Worm (Caenorhabditis elegans): Measurements from ENCODE around the gene C34F11.1.

Gene C34F11.1

ce11 chrII:5187469-5187868, 25.3 kb upstream of the C34F11.1 start, which contains the start of gene crh-2:
TSS of gene crh-2 (minus strand) at chrII:5187569.
- no peak for TF ChIP-seq unc-62 (GFP tag; optimal IDR thresholded peaks at IDR 0.05)

ce11 chrII:5187934-5188333, 24.8 kb upstream of the C34F11.1 start:
- TF ChIP-seq unc-62 (GFP tag; optimal IDR thresholded peaks at IDR 0.05): no peak

ce11 chrII:5191766-5192165, 21.0 kb upstream of the C34F11.1 start:
- no peak for TF ChIP-seq unc-62 (GFP tag; optimal IDR thresholded peaks at IDR 0.05)

ce11 chrII:5194066-5194465, 18.7 kb upstream of the C34F11.1 start, which contains the start of gene msp-49:
TSS of gene msp-49 (plus strand) at chrII:5194366.
- TF ChIP-seq unc-62 (GFP tag; optimal IDR thresholded peaks at IDR 0.05): no peak

- no peak for TF ChIP-seq unc-62 (GFP tag; optimal IDR thresholded peaks at IDR 0.05)
Observed at ce11 chrII:5195504-5195903, 17.3 kb upstream of the C34F11.1 start, which contains the start of gene C34F11.5. TSS of gene C34F11.5 (plus strand) at chrII:5195804.

- TF ChIP-seq unc-62 (GFP tag; optimal IDR thresholded peaks at IDR 0.05): no peak
Observed at ce11 chrII:5199497-5199896, 13.3 kb upstream of the C34F11.1 start, which contains the start of gene msp-50. TSS of gene msp-50 (plus strand) at chrII:5199797.

- no peak for TF ChIP-seq unc-62 (GFP tag; optimal IDR thresholded peaks at IDR 0.05)
Observed at ce11 chrII:5200987-5201582, 11.7 kb upstream of the C34F11.1 start.

ce11 chrII:5201922-5202562, 10.7 kb upstream of the C34F11.1 start:
- TF ChIP-seq unc-62 (GFP tag; optimal IDR thresholded peaks at IDR 0.05): no peak

ce11 chrII:5202930-5203329, 9.8 kb upstream of the C34F11.1 start, which contains the start of gene ampd-1:
TSS of gene ampd-1 (plus strand) at chrII:5203322.
- TF ChIP-seq unc-62 (GFP tag; optimal IDR thresholded peaks at IDR 0.05): no peak

ce11 chrII:5205286-5205685, 7.5 kb upstream of the C34F11.1 start:
- no peak for TF ChIP-seq unc-62 (GFP tag; optimal IDR thresholded peaks at IDR 0.05)

ce11 chrII:5209122-5209521, 3.7 kb upstream of the C34F11.1 start:
- TF ChIP-seq unc-62 (GFP tag; optimal IDR thresholded peaks at IDR 0.05): no peak

ce11 chrII:5210830-5211229, 1.9 kb upstream of the C34F11.1 start, which contains the start of gene C34F11.8:
TSS of gene C34F11.8 (minus strand) at chrII:5210964.
- no peak for TF ChIP-seq unc-62 (GFP tag; optimal IDR thresholded peaks at IDR 0.05)

ce11 chrII:5211970-5212369, 805 bp upstream of the C34F11.1 start, which contains the start of gene C34F11.2:
TSS of gene C34F11.2 (plus strand) at chrII:5212270.
- no peak for TF ChIP-seq unc-62 (GFP tag; optimal IDR thresholded peaks at IDR 0.05)

ce11 chrII:5218349-5218748, 5.6 kb downstream of the C34F11.1 start:
- TF ChIP-seq unc-62 (GFP tag; optimal IDR thresholded peaks at IDR 0.05): no peak

- no peak for TF ChIP-seq unc-62 (GFP tag; optimal IDR thresholded peaks at IDR 0.05)
Observed at ce11 chrII:5220648-5221047, 7.9 kb downstream of the C34F11.1 start.

ce11 chrII:5222830-5223229, 10.1 kb downstream of the C34F11.1 start:
- TF ChIP-seq unc-62 (GFP tag; optimal IDR thresholded peaks at IDR 0.05): no peak

ce11 chrII:5225284-5225683, 12.5 kb downstream of the C34F11.1 start, which contains the start of gene dsh-1:
TSS of gene dsh-1 (minus strand) at chrII:5225384.
- no peak for TF ChIP-seq unc-62 (GFP tag; optimal IDR thresholded peaks at IDR 0.05)
